3 fruit fly cellular contexts compared by ENCODE assay signal in genomic region chr3L:8423156-8423555, dm6.
TF ChIP-seq lines count a peak whose summit lies in the region.

No protein-coding gene starts in this region.

- no peak for TF ChIP-seq CTCF in whole organism, embryonic (GFP tag; optimal IDR thresholded peaks at IDR 0.05; lab: Kevin White, UChicago)

TF ChIP-seq in whole organism, embryonic, 481 proteins besides CTCF, POLR2A, EP300 and RAD21 (continues in another document):
- TF ChIP-seq CG6689 (GFP tag; IDR thresholded peaks at IDR 0.05; lab: Robert Waterston, UW) (0 out of 2 replicates have a peak, but pooled peaks have one; percentile 24), Blimp-1 (GFP tag; optimal IDR thresholded peaks at IDR 0.05; lab: Kevin White, UChicago) (peak; percentile 13), grn (GFP tag; optimal IDR thresholded peaks at IDR 0.05; lab: Kevin White, UChicago) (no peak), CoRest (tag; optimal IDR thresholded peaks at IDR 0.05; lab: Kevin White, UChicago) (peak; percentile 21), CG30403 (GFP tag; optimal IDR thresholded peaks at IDR 0.05; lab: Kevin White, UChicago) (peak; percentile 13), odd (GFP tag; optimal IDR thresholded peaks at IDR 0.05; lab: Kevin White, UChicago) (no peak), Scr (GFP tag; IDR thresholded peaks at IDR 0.05; lab: Robert Waterston, UW; ENCODE audit: partially characterized antibody) (no peak), Eip74EF (GFP tag; optimal IDR thresholded peaks at IDR 0.05; lab: Kevin White, UChicago) (peak in 1 of 2 experiments; percentile 32), Oli (tag; optimal IDR thresholded peaks at IDR 0.05; lab: Kevin White, UChicago) (peak; percentile 19), CG7556 (GFP tag; optimal IDR thresholded peaks at IDR 0.05; lab: Kevin White, UChicago) (peak; percentile 43), CG5245 (GFP tag; optimal IDR thresholded peaks at IDR 0.05; lab: Kevin White, UChicago) (no peak), CG14050 (GFP tag; IDR thresholded peaks at IDR 0.05; lab: Robert Waterston, UW) (no peak), lola (GFP tag; optimal IDR thresholded peaks at IDR 0.05; lab: Kevin White, UChicago) (peak in 1 of 3 experiments; percentile 38), ATbp (GFP tag; optimal IDR thresholded peaks at IDR 0.05; lab: Kevin White, UChicago) (peak; percentile 14), Mad (GFP tag; optimal IDR thresholded peaks at IDR 0.05; lab: Kevin White, UChicago) (no peak), Spps (tag; optimal IDR thresholded peaks at IDR 0.05; lab: Kevin White, UChicago) (no peak), Hr78 (GFP tag; optimal IDR thresholded peaks at IDR 0.05; lab: Kevin White, UChicago) (peak in 1 of 2 experiments; percentile 17), CG10209 (GFP tag; optimal IDR thresholded peaks at IDR 0.05; lab: Kevin White, UChicago) (no peak), E2f1 (GFP tag; IDR thresholded peaks at IDR 0.05; lab: Robert Waterston, UW) (no peak), nom (GFP tag; optimal IDR thresholded peaks at IDR 0.05; lab: Kevin White, UChicago) (no peak), az2 (GFP tag; optimal IDR thresholded peaks at IDR 0.05; lab: Kevin White, UChicago) (peak; percentile 31), ase (GFP tag; IDR thresholded peaks at IDR 0.05; lab: Robert Waterston, UW) (no peak), bcd (GFP tag; optimal IDR thresholded peaks at IDR 0.05; lab: Kevin White, UChicago) (no peak), CG1529 (GFP tag; optimal IDR thresholded peaks at IDR 0.05; lab: Kevin White, UChicago) (peak; percentile 11), dmrt11E (tag; optimal IDR thresholded peaks at IDR 0.05; lab: Kevin White, UChicago) (peak; percentile 9), gem (tag; optimal IDR thresholded peaks at IDR 0.05; lab: Kevin White, UChicago) (peak; percentile 50), stc (GFP tag; IDR thresholded peaks at IDR 0.05; lab: Robert Waterston, UW) (no peak), phol (tag; optimal IDR thresholded peaks at IDR 0.05; lab: Kevin White, UChicago) (peak; percentile 49), CG17385 (GFP tag; optimal IDR thresholded peaks at IDR 0.05; lab: Kevin White, UChicago) (peak; percentile 7), Ravus (GFP tag; IDR thresholded peaks at IDR 0.05; lab: Robert Waterston, UW) (no peak)

TF ChIP-seq in whole organism, prepupa, 60 proteins besides CTCF, POLR2A, EP300 and RAD21:
- TF ChIP-seq Hr4 (GFP tag; optimal IDR thresholded peaks at IDR 0.05; lab: Kevin White, UChicago) (peak; percentile 65), Smox (GFP tag; optimal IDR thresholded peaks at IDR 0.05; lab: Kevin White, UChicago) (no peak), CG3919 (GFP tag; optimal IDR thresholded peaks at IDR 0.05; lab: Kevin White, UChicago) (peak; percentile 23), CG3032 (tag; optimal IDR thresholded peaks at IDR 0.05; lab: Kevin White, UChicago) (peak; percentile 3), pdm3 (GFP tag; optimal IDR thresholded peaks at IDR 0.05; lab: Kevin White, UChicago) (no peak), salr (GFP tag; optimal IDR thresholded peaks at IDR 0.05; lab: Kevin White, UChicago) (peak in 1 of 2 experiments; percentile 67), CG8632 (GFP tag; optimal IDR thresholded peaks at IDR 0.05; lab: Kevin White, UChicago) (peak; percentile 2), CG9139 (GFP tag; optimal IDR thresholded peaks at IDR 0.05; lab: Kevin White, UChicago) (no peak), svp (GFP tag; lab: Kevin White, UChicago) (no peak), acj6 (GFP tag; optimal IDR thresholded peaks at IDR 0.05; lab: Kevin White, UChicago) (peak; percentile 15), CG7368 (GFP tag; optimal IDR thresholded peaks at IDR 0.05; lab: Kevin White, UChicago) (no peak), Eip78C (GFP tag; lab: Kevin White, UChicago) (peak; percentile 85), Gug (GFP tag; IDR thresholded peaks at IDR 0.05; lab: Robert Waterston, UW) (no peak), dac (GFP tag; optimal IDR thresholded peaks at IDR 0.05; lab: Kevin White, UChicago) (peak; percentile 14), vri (GFP tag; optimal IDR thresholded peaks at IDR 0.05; lab: Kevin White, UChicago) (no peak), CG15336 (GFP tag; IDR thresholded peaks at IDR 0.05; lab: Robert Waterston, UW) (peak; percentile 40; the same call in 1 of the 2 replicates), CG8119 (GFP tag; IDR thresholded peaks at IDR 0.05; lab: Robert Waterston, UW) (0 out of 3 replicates have a peak, but pooled peaks have one; percentile 22), CG34406 (GFP tag; optimal IDR thresholded peaks at IDR 0.05; lab: Kevin White, UChicago) (peak; percentile 25), topi (GFP tag; optimal IDR thresholded peaks at IDR 0.05; lab: Kevin White, UChicago) (no peak), lz (GFP tag; optimal IDR thresholded peaks at IDR 0.05; lab: Kevin White, UChicago) (no peak), net (GFP tag; optimal IDR thresholded peaks at IDR 0.05; lab: Kevin White, UChicago) (peak; percentile 34), CG32006 (GFP tag; optimal IDR thresholded peaks at IDR 0.05; lab: Kevin White, UChicago) (peak; percentile 90), CG4318 (GFP tag; optimal IDR thresholded peaks at IDR 0.05; lab: Kevin White, UChicago) (peak; percentile 85), CG1621 (tag; optimal IDR thresholded peaks at IDR 0.05; lab: Kevin White, UChicago) (no peak), CG31627 (GFP tag; optimal IDR thresholded peaks at IDR 0.05; lab: Kevin White, UChicago) (no peak), OdsH (GFP tag; optimal IDR thresholded peaks at IDR 0.05; lab: Kevin White, UChicago) (peak; percentile 51), Ets96B (tag; optimal IDR thresholded peaks at IDR 0.05; lab: Kevin White, UChicago) (peak; percentile 5), ss (GFP tag; optimal IDR thresholded peaks at IDR 0.05; lab: Kevin White, UChicago) (no peak)

TF ChIP-seq in whole organism, pupa, 21 proteins besides CTCF, POLR2A, EP300 and RAD21:
- TF ChIP-seq gl (tag; optimal IDR thresholded peaks at IDR 0.05; lab: Kevin White, UChicago) (no peak), Ets98B (GFP tag; IDR thresholded peaks at IDR 0.05; lab: Robert Waterston, UW) (no peak), CG8159 (tag; optimal IDR thresholded peaks at IDR 0.05; lab: Kevin White, UChicago) (peak; percentile 40), Pif1A (GFP tag; optimal IDR thresholded peaks at IDR 0.05; lab: Kevin White, UChicago) (no peak), fd96Ca (GFP tag; IDR thresholded peaks at IDR 0.05; lab: Robert Waterston, UW) (no peak), CG13204 (GFP tag; optimal IDR thresholded peaks at IDR 0.05; lab: Kevin White, UChicago) (no peak), CG4496 (GFP tag; IDR thresholded peaks at IDR 0.05; lab: Robert Waterston, UW) (no peak), rn (GFP tag; IDR thresholded peaks at IDR 0.05; lab: Robert Waterston, UW) (no peak), CG8301 (tag; optimal IDR thresholded peaks at IDR 0.05; lab: Kevin White, UChicago) (peak; percentile 24), CG32121 (GFP tag; IDR thresholded peaks at IDR 0.05; lab: Robert Waterston, UW) (no peak), CG34367 (tag; optimal IDR thresholded peaks at IDR 0.05; lab: Kevin White, UChicago) (no peak), Snoo (tag; optimal IDR thresholded peaks at IDR 0.05; lab: Kevin White, UChicago) (no peak), Pif1B (GFP tag; optimal IDR thresholded peaks at IDR 0.05; lab: Kevin White, UChicago) (peak; percentile 20), CG12605 (GFP tag; IDR thresholded peaks at IDR 0.05; lab: Robert Waterston, UW) (no peak), CG10348 (GFP tag; IDR thresholded peaks at IDR 0.05; lab: Robert Waterston, UW) (no peak), CG15710 (tag; optimal IDR thresholded peaks at IDR 0.05; lab: Kevin White, UChicago) (peak; percentile 21), D1 (tag; optimal IDR thresholded peaks at IDR 0.05; lab: Kevin White, UChicago) (peak; percentile 18), EcR (GFP tag; optimal IDR thresholded peaks at IDR 0.05; lab: Kevin White, UChicago) (no peak), CG14655 (GFP tag; optimal IDR thresholded peaks at IDR 0.05; lab: Kevin White, UChicago) (no peak), CG17806 (tag; optimal IDR thresholded peaks at IDR 0.05; lab: Kevin White, UChicago) (peak; percentile 15), CG9948 (tag; optimal IDR thresholded peaks at IDR 0.05; lab: Kevin White, UChicago) (peak; percentile 7)

Comparison
In these comparisons a context has a peak if more than half of its experiments do, and no peak if none do; other contexts are left out.
1. Of the 7 proteins assayed by ChIP-seq in both whole organism, embryonic and whole organism, prepupa: peak only in whole organism, embryonic: Blimp-1; only in whole organism, prepupa: none; in both: none; in neither: 6.